Worm (Caenorhabditis elegans) whole organism, young adult: ENCODE measurements around the gene F01D5.1.
A peak's percentile ranks its signal among the peaks of the same experiment; 100 is the strongest.
"Not testable (repeated sequence)": the region's sequence is repeated elsewhere in the genome, so short reads cannot be mapped to it uniquely, and the experiment has no call there.

Experiments
- C17E4.6 ChIP-seq: fragments of 200-800 bp; sonication (Bioruptor generic); IDR thresholded peaks from 2 replicates; pipeline ENCODE4 v1.3.6; 2022; ENCODE audit warnings: missing genetic modification reagents, missing genetic modification characterization, missing compliant biosample characterization
- F23B12.7 ChIP-seq: sonication (generic microtip); optimal IDR thresholded peaks from 2 replicates; lab custom pipeline; 2017; ENCODE audit warnings: missing genetic modification characterization, mild to moderate bottlenecking, missing compliant biosample characterization, antibody characterized with exemption, moderate library complexity; ENCODE audit not compliant: insufficient read depth
- F33H1.4 ChIP-seq: fragments of 200-800 bp; sonication (Bioruptor generic); IDR thresholded peaks from 2 replicates; pipeline ENCODE4 v1.3.6; 2022; ENCODE audit warnings: missing genetic modification reagents, missing genetic modification characterization, missing compliant biosample characterization
- F37B4.10 ChIP-seq: fragments of 200-800 bp; sonication (Bioruptor generic); IDR thresholded peaks from 2 replicates; pipeline ENCODE4 v1.3.6; 2022; ENCODE audit warnings: missing genetic modification characterization, missing compliant biosample characterization
- F52B5.7 ChIP-seq: sonication (generic microtip); optimal IDR thresholded peaks from 2 replicates; lab custom pipeline; 2016; ENCODE audit warnings: mild to moderate bottlenecking, missing genetic modification characterization, missing compliant biosample characterization
- T07F8.4 ChIP-seq: sonication (generic microtip); optimal IDR thresholded peaks from 2 replicates; lab custom pipeline; 2016; ENCODE audit warnings: mild to moderate bottlenecking, missing genetic modification characterization, moderate library complexity, missing compliant biosample characterization
- T26A5.8 ChIP-seq: sonication (generic microtip); optimal IDR thresholded peaks from 2 replicates; lab custom pipeline; 2016; ENCODE audit warnings: missing genetic modification characterization, missing compliant biosample characterization
- Y67H2A.10 ChIP-seq: fragments of 200-800 bp; sonication (Bioruptor generic); conservative IDR thresholded peaks from 2 replicates; pipeline ENCODE4 v1.3.6; 2022; ENCODE audit warnings: missing genetic modification reagents, missing genetic modification characterization, missing compliant biosample characterization
- Y95B8A.8 ChIP-seq: fragments of 200-800 bp; sonication (Bioruptor generic); IDR thresholded peaks from 2 replicates; pipeline ENCODE4 v1.3.6; 2022; ENCODE audit warnings: missing genetic modification reagents, missing genetic modification characterization, missing compliant biosample characterization
- akir-1 ChIP-seq: fragments of 200-800 bp; sonication (Bioruptor generic); optimal IDR thresholded peaks from 2 replicates; lab custom pipeline; 2018; ENCODE audit warnings: mild to moderate bottlenecking, missing genetic modification characterization, moderate library complexity, missing compliant biosample characterization
- aptf-2 ChIP-seq: fragments of 200-800 bp; sonication (Bioruptor generic); conservative IDR thresholded peaks from 2 replicates; pipeline ENCODE4 v1.3.6; 2022; ENCODE audit warnings: missing genetic modification reagents, missing genetic modification characterization, missing compliant biosample characterization
- attf-5 ChIP-seq: fragments of 200-800 bp; sonication (Bioruptor generic); optimal IDR thresholded peaks from 2 replicates; lab custom pipeline; 2018; ENCODE audit warnings: mild to moderate bottlenecking, missing genetic modification characterization, missing compliant biosample characterization
- bed-1 ChIP-seq: fragments of 200-800 bp; sonication (Bioruptor generic); IDR thresholded peaks from 2 replicates; pipeline ENCODE4 v1.3.6; 2022; ENCODE audit warnings: missing genetic modification reagents, missing genetic modification characterization, missing compliant biosample characterization
- ceh-58 ChIP-seq: fragments of 200-800 bp; sonication (Bioruptor generic); IDR thresholded peaks from 2 replicates; pipeline ENCODE4 v1.3.6; 2022; ENCODE audit warnings: missing genetic modification characterization, missing compliant biosample characterization
- egl-18 ChIP-seq: fragments of 200-800 bp; sonication (Bioruptor generic); IDR thresholded peaks from 2 replicates; pipeline ENCODE4 v1.3.6; 2022; ENCODE audit warnings: missing genetic modification reagents, missing genetic modification characterization, missing compliant biosample characterization
- egrh-3 ChIP-seq: fragments of 200-800 bp; sonication (Bioruptor generic); IDR thresholded peaks from 2 replicates; pipeline ENCODE4 v1.3.6; 2022; ENCODE audit warnings: missing genetic modification reagents, missing genetic modification characterization, missing compliant biosample characterization
- fkh-3 ChIP-seq: sonication (generic microtip); optimal IDR thresholded peaks from 2 replicates; lab custom pipeline; 2016; ENCODE audit warnings: mild to moderate bottlenecking, missing genetic modification characterization, missing compliant biosample characterization
- hsf-1 ChIP-seq: fragments of 200-800 bp; sonication (Bioruptor generic); IDR thresholded peaks from 2 replicates; pipeline ENCODE4 v1.3.6; 2022; ENCODE audit warnings: missing genetic modification reagents, missing genetic modification characterization, missing compliant biosample characterization
- lag-1 ChIP-seq: fragments of 200-800 bp; sonication (Bioruptor generic); IDR thresholded peaks from 2 replicates; pipeline ENCODE4 v1.3.6; 2022; ENCODE audit warnings: missing genetic modification reagents, missing genetic modification characterization, missing compliant biosample characterization
- let-607 ChIP-seq, 2 experiments: fragments of 200-800 bp in 1 of 2; sonication (Bioruptor generic) in 1 of 2; sonication (generic microtip) in 1 of 2; optimal IDR thresholded peaks; 2 replicates each; lab custom pipeline; 2016 to 2018; ENCODE audit warnings: mild to moderate bottlenecking in 2 of 2, missing compliant biosample characterization in 2 of 2, missing genetic modification characterization in 2 of 2, moderate library complexity in 2 of 2, missing genotype in 1 of 2
- lin-26 ChIP-seq: fragments of 200-800 bp; sonication (Bioruptor generic); IDR thresholded peaks from 2 replicates; pipeline ENCODE4 v1.3.6; 2022; ENCODE audit warnings: missing genetic modification reagents, missing genetic modification characterization, missing compliant biosample characterization
- lin-35 ChIP-seq, 3 experiments: fragments of 150-350 bp in 2 of 3; sonication (generic microtip) in 1 of 3; optimal IDR thresholded peaks; 2 replicates each; lab custom pipeline; 2014 to 2018; ENCODE audit warnings: missing biosample characterization in 3 of 3, missing genetic modification characterization in 3 of 3, missing genetic modification reagents in 3 of 3
- lin-54 ChIP-seq: fragments of 200-800 bp; sonication (Bioruptor generic); optimal IDR thresholded peaks from 2 replicates; lab custom pipeline; 2018; ENCODE audit warnings: mild to moderate bottlenecking, missing genetic modification characterization, missing compliant biosample characterization
- madf-10 ChIP-seq: sonication (generic microtip); optimal IDR thresholded peaks from 2 replicates; lab custom pipeline; 2016; ENCODE audit warnings: mild to moderate bottlenecking, missing genetic modification characterization, missing compliant biosample characterization
- mes-4 ChIP-seq: sonication (generic microtip); optimal IDR thresholded peaks from 2 replicates; lab custom pipeline; 2016; ENCODE audit warnings: missing genotype, missing genetic modification characterization, missing compliant biosample characterization
- mxl-1 ChIP-seq: sonication (generic microtip); optimal IDR thresholded peaks from 2 replicates; lab custom pipeline; 2016; ENCODE audit warnings: missing genetic modification characterization, missing compliant biosample characterization
- nfya-2 ChIP-seq: fragments of 200-800 bp; sonication (Bioruptor generic); IDR thresholded peaks from 2 replicates; pipeline ENCODE4 v1.3.6; 2022; ENCODE audit warnings: missing genetic modification reagents, missing genetic modification characterization, missing compliant biosample characterization
- pha-4 ChIP-seq: fragments of 150-350 bp; sonication (generic microtip); optimal IDR thresholded peaks from 2 replicates; lab custom pipeline; 2014; ENCODE audit warnings: missing biosample characterization, missing genetic modification reagents, missing genetic modification characterization
- rpc-1 ChIP-seq, 2 experiments: fragments of 150-350 bp in 1 of 2; sonication (generic microtip) in 1 of 2; optimal IDR thresholded peaks; 2 replicates each; lab custom pipeline; 2014 to 2018; ENCODE audit warnings: missing biosample characterization in 1 of 2, missing genetic modification characterization in 1 of 2, missing genetic modification reagents in 1 of 2, missing genotype in 1 of 2
- snpc-1.1 ChIP-seq: sonication (generic microtip); optimal IDR thresholded peaks from 2 replicates; lab custom pipeline; 2017; ENCODE audit warnings: missing genetic modification characterization, mild to moderate bottlenecking, missing compliant biosample characterization, antibody characterized with exemption, moderate library complexity, missing genotype, missing genetic modification reagents; ENCODE audit not compliant: insufficient read depth
- snpc-1.3 ChIP-seq: sonication (generic microtip); optimal IDR thresholded peaks from 2 replicates; lab custom pipeline; 2017; ENCODE audit warnings: missing genetic modification characterization, mild to moderate bottlenecking, missing compliant biosample characterization, antibody characterized with exemption, moderate library complexity, missing genotype, missing genetic modification reagents; ENCODE audit not compliant: insufficient read depth
- snpc-3.4 ChIP-seq: sonication (generic microtip); optimal IDR thresholded peaks from 2 replicates; lab custom pipeline; 2017; ENCODE audit warnings: missing genetic modification characterization, mild to moderate bottlenecking, missing compliant biosample characterization, antibody characterized with exemption, moderate library complexity, missing genotype, missing genetic modification reagents
- snpc-4 ChIP-seq, 5 experiments: fragments of 150-350 bp in 1 of 5; sonication (generic microtip) in 4 of 5; optimal IDR thresholded peaks; 2 replicates each; lab custom pipeline; 2014 to 2018; ENCODE audit warnings: missing genetic modification characterization in 5 of 5, missing biosample characterization in 3 of 5, antibody characterized with exemption in 2 of 5, mild to moderate bottlenecking in 2 of 5, missing compliant biosample characterization in 2 of 5, missing genotype in 2 of 5, moderate library complexity in 2 of 5, missing genetic modification reagents in 1 of 5
- tbp1 ChIP-seq: fragments of 200-800 bp; sonication (Bioruptor generic); optimal IDR thresholded peaks from 2 replicates; lab custom pipeline; 2018; ENCODE audit warnings: mild to moderate bottlenecking, missing genetic modification characterization, missing compliant biosample characterization
- tbx-9 ChIP-seq: sonication (generic microtip); optimal IDR thresholded peaks from 2 replicates; lab custom pipeline; 2016; ENCODE audit warnings: borderline replicate concordance, missing genetic modification characterization, inconsistent platforms, missing compliant biosample characterization
- zfh-2 ChIP-seq: fragments of 200-800 bp; sonication (Bioruptor generic); conservative IDR thresholded peaks from 2 replicates; pipeline ENCODE4 v1.3.6; 2022; ENCODE audit warnings: missing genetic modification reagents, missing genetic modification characterization, missing compliant biosample characterization
- zim-3 ChIP-seq: sonication (generic microtip); optimal IDR thresholded peaks from 2 replicates; lab custom pipeline; 2017; ENCODE audit warnings: mild to moderate bottlenecking, missing genetic modification characterization, moderate library complexity, missing compliant biosample characterization
- ztf-28 ChIP-seq: fragments of 200-800 bp; sonication (Bioruptor generic); IDR thresholded peaks from 2 replicates; pipeline ENCODE4 v1.3.6; 2022; ENCODE audit warnings: missing genetic modification reagents, missing genetic modification characterization, missing compliant biosample characterization
- ztf-3 ChIP-seq: fragments of 200-800 bp; sonication (Bioruptor generic); optimal IDR thresholded peaks from 2 replicates; lab custom pipeline; 2018; ENCODE audit warnings: mild to moderate bottlenecking, missing genetic modification characterization, missing compliant biosample characterization

F01D5.1 gene

ce11 chrII:13972199-13972598, 25.2 kb downstream of the F01D5.1 start:
- TF ChIP-seq hsf-1 (GFP tag; lab: Robert Waterston, UW) = no peak
- TF ChIP-seq zfh-2 (GFP tag; lab: Robert Waterston, UW) = peak; percentile 55; the same call in 1 of the 2 replicates
- no peak for TF ChIP-seq Y95B8A.8 (GFP tag; lab: Robert Waterston, UW)
- TF ChIP-seq F33H1.4 (GFP tag; lab: Robert Waterston, UW) = no peak
- TF ChIP-seq F37B4.10 = 0 out of 2 replicates have a peak, but pooled peaks have one; percentile 84

- TF ChIP-seq lin-35 (GFP tag; optimal IDR thresholded peaks at IDR 0.05; lab: Kevin White, UChicago) (no peak), Y67H2A.10 (GFP tag; lab: Robert Waterston, UW) (no peak), attf-5 (GFP tag; lab: Kevin White, UChicago) (no peak), nfya-2 (GFP tag; lab: Robert Waterston, UW) (no peak), fkh-3 (no peak), madf-10 (tag; lab: Kevin White, UChicago) (no peak), T07F8.4 (no peak), pha-4 (tag; lab: Kevin White, UChicago) (no peak)
These were observed 28.4 kb downstream of the F01D5.1 start, which contains the start of gene sre-43 for ce11 chrII:13968979-13969378. Gene sre-43, minus strand, starts transcription at chrII:13969079.

- TF ChIP-seq egrh-3 = peak; percentile 36; the same call in 1 of the 2 replicates
- 0 out of 2 replicates have a peak, but pooled peaks have one; percentile 40 for TF ChIP-seq lag-1
- not testable (repeated sequence) for TF ChIP-seq snpc-4 (GFP tag; optimal IDR thresholded peaks at IDR 0.05; lab: Kevin White, UChicago)
- peak in 1 of 4 experiments; percentile 47 for TF ChIP-seq snpc-4 (tag; optimal IDR thresholded peaks at IDR 0.05; lab: Kevin White, UChicago)
- peak; percentile 51; the same call in 1 of the 2 replicates for TF ChIP-seq zfh-2 (GFP tag; lab: Robert Waterston, UW)
These were observed 29.4 kb downstream of the F01D5.1 start for ce11 chrII:13968007-13968406.

ce11 chrII:13966242-13966641, 31.1 kb downstream of the F01D5.1 start, which contains the start of gene W07G1.7:
Gene W07G1.7, minus strand, starts transcription at chrII:13966342.
- TF ChIP-seq snpc-1.1 (no peak), egl-18 (GFP tag; lab: Robert Waterston, UW) (no peak), tbp1 (no peak), F52B5.7 (tag; lab: Kevin White, UChicago) (no peak), mxl-1 (tag; lab: Kevin White, UChicago) (no peak), zim-3 (tag; lab: Kevin White, UChicago) (no peak), ztf-28 (GFP tag; lab: Robert Waterston, UW) (no peak), snpc-4 (GFP tag; optimal IDR thresholded peaks at IDR 0.05; lab: Kevin White, UChicago) (no peak), snpc-4 (tag; optimal IDR thresholded peaks at IDR 0.05; lab: Kevin White, UChicago) (no peak), lag-1 (no peak), snpc-3.4 (tag; lab: Kevin White, UChicago) (no peak)

ce11 chrII:13964325-13964724, 33.1 kb downstream of the F01D5.1 start:
- TF ChIP-seq ceh-58 (GFP tag; lab: Robert Waterston, UW) = no peak
- no peak for TF ChIP-seq ztf-3 (GFP tag; lab: Kevin White, UChicago)
- no peak for TF ChIP-seq mes-4 (tag; lab: Kevin White, UChicago)
- TF ChIP-seq let-607 (tag; optimal IDR thresholded peaks at IDR 0.05; lab: Kevin White, UChicago) = no peak
- no peak for TF ChIP-seq akir-1 (GFP tag; lab: Kevin White, UChicago)
- TF ChIP-seq lin-54 (GFP tag; lab: Kevin White, UChicago) = no peak
- TF ChIP-seq lin-26 (GFP tag; lab: Robert Waterston, UW) = no peak
- no peak for TF ChIP-seq C17E4.6 (GFP tag; lab: Robert Waterston, UW)
- no peak for TF ChIP-seq aptf-2 (GFP tag; lab: Robert Waterston, UW)
- TF ChIP-seq F23B12.7 (tag; lab: Kevin White, UChicago) = no peak
- no peak for TF ChIP-seq snpc-1.3 (tag; lab: Kevin White, UChicago)
- no peak for TF ChIP-seq T26A5.8 (tag; lab: Kevin White, UChicago)
- no peak for TF ChIP-seq bed-1 (GFP tag; lab: Robert Waterston, UW)
- TF ChIP-seq rpc-1 (optimal IDR thresholded peaks at IDR 0.05; lab: Kevin White, UChicago) = no peak
- no peak for TF ChIP-seq rpc-1 (tag; optimal IDR thresholded peaks at IDR 0.05; lab: Kevin White, UChicago)
- no peak for TF ChIP-seq tbx-9 (tag; lab: Kevin White, UChicago)
